Worm (Caenorhabditis elegans): ENCODE measurements around the gene F13H10.1.
"Not testable (repeated sequence)": the region's sequence is repeated elsewhere in the genome, so short reads cannot be mapped to it uniquely, and the experiment has no call there.

Gene F13H10.1

DNA sequence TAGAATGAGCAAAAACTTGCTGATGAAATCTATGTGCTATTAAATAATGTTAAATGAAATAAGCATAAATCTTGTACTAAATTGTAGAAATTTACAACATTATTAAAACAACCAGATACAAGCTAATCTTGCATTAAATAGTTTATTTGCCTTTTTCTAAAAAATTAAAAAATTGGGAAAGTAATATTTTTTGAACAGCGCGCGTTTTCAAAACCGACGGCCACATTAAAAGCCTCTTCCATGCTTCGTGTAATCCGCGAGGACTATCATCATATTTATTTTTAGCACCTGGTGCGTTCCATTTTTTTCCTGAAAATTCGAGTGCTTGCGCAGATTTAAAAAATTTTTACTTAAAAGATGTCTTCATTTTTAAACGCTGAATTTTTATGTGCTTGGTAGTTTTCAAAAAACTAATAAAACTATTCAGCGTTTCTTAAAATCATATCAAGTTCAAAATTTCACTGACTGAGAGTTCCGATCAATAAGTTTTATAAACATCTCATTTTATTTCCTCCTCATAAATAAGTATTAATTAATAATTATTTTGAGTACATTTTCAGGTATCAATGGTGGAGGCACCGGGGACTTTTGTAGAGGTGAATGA, 16.9 kb upstream of the F13H10.1 start, which contains the start of gene Y43E12A.3:
TSS of gene Y43E12A.3 (plus strand) at position 554 of the 604 bp plus-strand sequence.
- not testable (repeated sequence) for TF ChIP-seq elt-1 (tag; optimal IDR thresholded peaks at IDR 0.05); Y55F3AM.14 (GFP tag; optimal IDR thresholded peaks at IDR 0.05); ztf-11 (tag; optimal IDR thresholded peaks at IDR 0.05)

DNA sequence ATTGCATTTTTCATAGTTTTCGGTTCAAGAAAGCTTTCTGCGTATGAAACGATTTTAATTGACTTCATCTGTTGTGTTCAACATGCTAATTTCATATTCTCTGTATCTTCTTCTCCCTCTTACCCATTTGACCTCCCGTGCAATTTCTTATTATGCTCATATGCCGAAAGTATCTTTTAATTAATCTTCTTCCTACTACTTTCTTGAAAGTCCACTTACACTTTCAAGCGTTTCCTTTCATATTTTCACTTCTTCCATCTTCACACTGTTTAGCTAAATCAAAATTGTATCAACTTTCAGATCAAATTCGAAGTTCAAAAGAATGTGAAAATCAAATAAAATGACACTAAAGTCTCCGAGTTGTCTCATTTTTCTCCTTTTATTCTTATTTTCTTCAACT, 13.7 kb upstream of the F13H10.1 start, which contains the start of gene F13H10.5:
TSS of gene F13H10.5 (plus strand) at position 301 of the 400 bp plus-strand sequence.
- no peak for TF ChIP-seq ZK546.5 (tag; optimal IDR thresholded peaks at IDR 0.05)
- no peak for TF ChIP-seq ztf-1 (GFP tag; conservative IDR thresholded peaks at IDR 0.05)
- no peak for TF ChIP-seq fos-1 (tag; optimal IDR thresholded peaks at IDR 0.05)
- no peak for TF ChIP-seq skn-1 (tag; optimal IDR thresholded peaks at IDR 0.05)
- no peak for TF ChIP-seq unc-39 (tag; optimal IDR thresholded peaks at IDR 0.05)
- TF ChIP-seq ztf-4 (tag; optimal IDR thresholded peaks at IDR 0.05) = no peak
- TF ChIP-seq mdl-1 (tag; optimal IDR thresholded peaks at IDR 0.05) = no peak
- no peak for TF ChIP-seq nhr-25 (tag; optimal IDR thresholded peaks at IDR 0.05)
- no peak for TF ChIP-seq mab-5 (tag; optimal IDR thresholded peaks at IDR 0.05)
- no peak for TF ChIP-seq nhr-77 (tag; optimal IDR thresholded peaks at IDR 0.05)
- no peak for TF ChIP-seq zag-1 (tag; optimal IDR thresholded peaks at IDR 0.05)
- TF ChIP-seq nhr-21 (tag; optimal IDR thresholded peaks at IDR 0.05) = no peak

ce11 chrIV:11001614-11002013, 2.8 kb upstream of the F13H10.1 start, which contains the start of gene F13H10.9:
TSS of gene F13H10.9 (plus strand) at chrIV:11001914.
- TF ChIP-seq ZK546.5 (tag; optimal IDR thresholded peaks at IDR 0.05) (no peak), R02D3.7 (tag; optimal IDR thresholded peaks at IDR 0.05) (no peak), nhr-129 (tag; optimal IDR thresholded peaks at IDR 0.05) (no peak), aly-2 (tag; optimal IDR thresholded peaks at IDR 0.05) (no peak), gmeb-1 (tag; optimal IDR thresholded peaks at IDR 0.05) (no peak), F13H6.1 (tag; optimal IDR thresholded peaks at IDR 0.05) (no peak), unc-39 (tag; optimal IDR thresholded peaks at IDR 0.05) (no peak), mbf-1 (tag; optimal IDR thresholded peaks at IDR 0.05) (no peak), nhr-23 (tag; optimal IDR thresholded peaks at IDR 0.05) (no peak), nhr-6 (tag; optimal IDR thresholded peaks at IDR 0.05) (no peak), unc-62 (GFP tag; optimal IDR thresholded peaks at IDR 0.05) (no peak), nhr-21 (tag; optimal IDR thresholded peaks at IDR 0.05) (no peak), nhr-11 (tag; optimal IDR thresholded peaks at IDR 0.05) (no peak), ceh-16 (tag; optimal IDR thresholded peaks at IDR 0.05) (no peak)

ce11 chrIV:11006383-11006782, 2.0 kb downstream of the F13H10.1 start:
- TF ChIP-seq sem-4 (tag; optimal IDR thresholded peaks at IDR 0.05) (no peak), lsy-2 (tag; optimal IDR thresholded peaks at IDR 0.05) (peak in 1 of 2 experiments; percentile 6)

ce11 chrIV:11006868-11007267, 2.5 kb downstream of the F13H10.1 start:
- TF ChIP-seq mbf-1 (tag; optimal IDR thresholded peaks at IDR 0.05) (no peak), fos-1 (tag; optimal IDR thresholded peaks at IDR 0.05) (peak; percentile 64), nhr-10 (tag; optimal IDR thresholded peaks at IDR 0.05) (no peak)

- TF ChIP-seq crh-2 (tag; optimal IDR thresholded peaks at IDR 0.05) = peak; percentile 33
- TF ChIP-seq ztf-11 (tag; optimal IDR thresholded peaks at IDR 0.05) = no peak
- TF ChIP-seq nhr-21 (tag; optimal IDR thresholded peaks at IDR 0.05) = peak; percentile 32
- TF ChIP-seq sma-9 (GFP tag; optimal IDR thresholded peaks at IDR 0.05) = peak; percentile 24
- no peak for TF ChIP-seq sma-9 (tag; optimal IDR thresholded peaks at IDR 0.05)
- no peak for TF ChIP-seq snpc-4 (tag; optimal IDR thresholded peaks at IDR 0.05)
- peak; percentile 89 for TF ChIP-seq blmp-1 (tag; optimal IDR thresholded peaks at IDR 0.05; ENCODE audit: insufficient read depth)
- TF ChIP-seq lin-13 (GFP tag; optimal IDR thresholded peaks at IDR 0.05) = no peak
- no peak for TF ChIP-seq aly-2 (tag; optimal IDR thresholded peaks at IDR 0.05)
- TF ChIP-seq nhr-23 (tag; optimal IDR thresholded peaks at IDR 0.05) = no peak
- peak; percentile 75 for TF ChIP-seq nhr-129 (tag; optimal IDR thresholded peaks at IDR 0.05)
- peak; percentile 2 for TF ChIP-seq C34F6.9 (tag; optimal IDR thresholded peaks at IDR 0.05)
- peak; percentile 48 for TF ChIP-seq sma-3 (GFP tag; optimal IDR thresholded peaks at IDR 0.05)
- TF ChIP-seq F13H6.1 (tag; optimal IDR thresholded peaks at IDR 0.05) = peak; percentile 1
- no peak for TF ChIP-seq skn-1 (tag; optimal IDR thresholded peaks at IDR 0.05)
- TF ChIP-seq nhr-25 (tag; optimal IDR thresholded peaks at IDR 0.05) = peak; percentile 66
- peak; percentile 78 for TF ChIP-seq fos-1 (tag; optimal IDR thresholded peaks at IDR 0.05)
Measured at ce11 chrIV:11008255-11008654, 3.9 kb downstream of the F13H10.1 start.

All from whole organism, L2 larva.